Worm (Caenorhabditis elegans) whole organism, midembryonic: ENCODE data around the gene bath-5.

Experiments
- cog-1 ChIP-seq: sonication (generic microtip); optimal IDR thresholded peaks from 2 replicates; lab custom pipeline; 2016; ENCODE audit warnings: missing genetic modification characterization, missing compliant biosample characterization
- flt-1 ChIP-seq: fragments of 200-800 bp; sonication (Bioruptor generic); IDR thresholded peaks from 2 replicates; pipeline ENCODE4 v1.3.6; 2022; ENCODE audit warnings: missing genetic modification characterization, missing compliant biosample characterization
- klf-2 ChIP-seq: fragments of 200-800 bp; sonication (Bioruptor generic); conservative IDR thresholded peaks from 2 replicates; pipeline ENCODE4 v1.3.6; 2022; ENCODE audit warnings: missing genetic modification reagents, missing genetic modification characterization, missing compliant biosample characterization
- med-1 ChIP-seq: sonication (generic microtip); optimal IDR thresholded peaks from 2 replicates; lab custom pipeline; 2017; ENCODE audit warnings: missing genetic modification characterization, mild to moderate bottlenecking, missing compliant biosample characterization, antibody characterized with exemption, missing genetic modification reagents; ENCODE audit not compliant: insufficient read depth

ce11 chrII:1996237-1996636, 35.5 kb downstream of the bath-5 start, which contains the start of gene math-20:
- TF ChIP-seq flt-1, result no peak
- no peak for TF ChIP-seq med-1 (GFP tag; lab: Kevin White, UChicago)
- no peak for TF ChIP-seq cog-1 (tag; lab: Kevin White, UChicago)
- no peak for TF ChIP-seq klf-2 (GFP tag; lab: Robert Waterston, UW)
